Worm (Caenorhabditis elegans): ENCODE measurements around the gene srx-131.

The srx-131 gene

ce11 chrV:13892457-13893375 is 47.5 kb downstream of the srx-131 start, which contains the start of gene sptl-3:
Gene sptl-3 (plus strand): TSS chrV:13893325.
- TF ChIP-seq hmg-4 (GFP tag; optimal IDR thresholded peaks at IDR 0.05) (no peak), ama-1 (optimal IDR thresholded peaks at IDR 0.05) (no peak), ets-7 (tag; optimal IDR thresholded peaks at IDR 0.05) (no peak), tbx-37 (GFP tag; conservative IDR thresholded peaks at IDR 0.05) (no peak), flt-1 (GFP tag; IDR thresholded peaks at IDR 0.05) (no peak), hmbx-1 (tag; optimal IDR thresholded peaks at IDR 0.05) (no peak), hnd-1 (tag; optimal IDR thresholded peaks at IDR 0.05) (no peak), B0310.2 (tag; optimal IDR thresholded peaks at IDR 0.05) (no peak), tbx-11 (GFP tag; IDR thresholded peaks at IDR 0.05) (no peak), tra-4 (tag; optimal IDR thresholded peaks at IDR 0.05) (no peak), ceh-36 (tag; optimal IDR thresholded peaks at IDR 0.05) (no peak)

- TF ChIP-seq hnd-1 (tag; optimal IDR thresholded peaks at IDR 0.05) (no peak), ceh-36 (tag; optimal IDR thresholded peaks at IDR 0.05) (no peak), pes-1 (GFP tag; IDR thresholded peaks at IDR 0.05) (no peak), aly-1 (tag; optimal IDR thresholded peaks at IDR 0.05) (no peak), hmg-4 (GFP tag; optimal IDR thresholded peaks at IDR 0.05) (no peak), ama-1 (optimal IDR thresholded peaks at IDR 0.05) (no peak), ceh-13 (GFP tag; optimal IDR thresholded peaks at IDR 0.05) (no peak), tbx-11 (GFP tag; IDR thresholded peaks at IDR 0.05) (no peak), hmbx-1 (tag; optimal IDR thresholded peaks at IDR 0.05) (no peak), ets-7 (tag; optimal IDR thresholded peaks at IDR 0.05) (no peak), B0310.2 (tag; optimal IDR thresholded peaks at IDR 0.05) (no peak), sea-1 (GFP tag; conservative IDR thresholded peaks at IDR 0.05) (no peak)
These were observed 48.3 kb downstream of the srx-131 start for ce11 chrV:13893583-13893982.
